Worm (Caenorhabditis elegans) whole organism, L3 larva: Measurements from ENCODE around the gene F25E5.8.

Source experiments
- egl-27 ChIP-seq: sonication (generic microtip); optimal IDR thresholded peaks from 4 replicates; lab custom pipeline; 2017; ENCODE audit warnings: missing biosample characterization, missing genetic modification reagents, missing genetic modification characterization
- elt-2 ChIP-seq: sonication (generic microtip); optimal IDR thresholded peaks from 2 replicates; lab custom pipeline; 2016; ENCODE audit warnings: missing genetic modification reagents, mild to moderate bottlenecking, missing genetic modification characterization, missing compliant biosample characterization
- fos-1 ChIP-seq: fragments of 150-350 bp; optimal IDR thresholded peaks from 2 replicates; lab custom pipeline; 2014; ENCODE audit warnings: missing biosample characterization, missing genetic modification characterization
- unc-39 ChIP-seq: sonication (generic microtip); optimal IDR thresholded peaks from 4 replicates; lab custom pipeline; 2017; ENCODE audit warnings: missing biosample characterization, missing genetic modification characterization

ce11 chrV:7408520-7408919 is 27.2 kb upstream of the F25E5.8 start, which contains the start of gene srt-6:
- no peak for TF ChIP-seq egl-27 (tag; lab: Kevin White, UChicago)
- no peak for TF ChIP-seq fos-1 (tag; lab: Kevin White, UChicago)
- TF ChIP-seq unc-39 (tag; lab: Kevin White, UChicago) = no peak
- TF ChIP-seq elt-2 = no peak
